Fruit fly (Drosophila melanogaster): ENCODE measurements around the gene CG33920.

DNA sequence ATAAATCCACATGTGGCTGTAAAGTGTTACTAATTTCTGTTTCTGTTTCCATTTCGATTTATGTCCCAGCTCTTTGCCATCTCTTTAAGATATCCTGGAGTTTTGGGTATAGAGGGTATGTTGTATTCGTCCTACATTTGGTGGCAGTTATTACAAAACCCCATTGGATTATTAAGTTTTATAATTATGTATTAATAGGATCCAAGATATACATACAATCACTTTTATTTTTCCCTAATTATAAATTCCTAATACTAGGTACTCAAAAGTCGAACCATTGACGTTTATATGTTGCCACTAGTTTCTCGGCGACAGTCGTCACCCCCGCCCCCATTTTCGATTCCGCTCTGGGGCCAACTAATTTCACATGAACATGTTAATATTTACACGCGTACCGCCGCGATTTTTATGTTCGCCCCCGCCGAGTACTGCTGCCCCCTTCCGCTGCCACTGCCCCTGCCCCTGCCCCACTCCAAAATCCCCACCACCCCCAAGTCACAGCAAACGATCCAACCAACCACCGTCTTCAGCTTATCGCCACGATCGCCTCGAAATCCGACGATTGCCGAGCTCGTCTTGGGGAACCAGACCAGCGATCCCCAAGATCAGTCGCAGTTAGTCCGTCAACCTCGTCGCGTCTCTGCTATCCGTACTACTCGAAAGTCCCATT lies 19.9 kb upstream of the CG33920 start, which contains the start of gene Sox100B:
- TF ChIP-seq psq (optimal IDR thresholded peaks at IDR 0.05) (no peak), EcR (GFP tag; optimal IDR thresholded peaks at IDR 0.05) (no peak), pan (optimal IDR thresholded peaks at IDR 0.05) (no peak)
